Fruit fly (Drosophila melanogaster) whole organism, embryonic: Measurements from ENCODE around the gene CG7556.

Experiments
- Aef1 ChIP-seq: fragments of 200-800 bp; sonication (Bioruptor generic); IDR thresholded peaks from 3 replicates; pipeline ENCODE4 v1.3.6; 2022; ENCODE audit warnings: missing biosample characterization, missing genetic modification characterization
- CG1024 ChIP-seq: fragments of 200-800 bp; sonication (Bioruptor generic); IDR thresholded peaks from 2 replicates; pipeline ENCODE4 v1.3.6; 2022; ENCODE audit warnings: missing biosample characterization, missing genetic modification characterization
- CG11560 ChIP-seq: fragments of 200-800 bp; sonication (Bioruptor generic); IDR thresholded peaks from 3 replicates; pipeline ENCODE4 v1.3.6; 2022; ENCODE audit warnings: missing biosample characterization, missing genetic modification characterization
- CG12769 ChIP-seq: fragments of 200-800 bp; sonication (Bioruptor generic); optimal IDR thresholded peaks from 2 replicates; lab custom pipeline; 2019; ENCODE audit warnings: missing biosample characterization, mild to moderate bottlenecking, missing genetic modification characterization, moderate library complexity
- CG13296 ChIP-seq: fragments of 200-800 bp; sonication (Bioruptor generic); optimal IDR thresholded peaks from 3 replicates; lab custom pipeline; 2018; ENCODE audit warnings: missing biosample characterization, mild to moderate bottlenecking, missing genetic modification characterization
- CG1529 ChIP-seq: fragments of 200-800 bp; sonication (Bioruptor generic); optimal IDR thresholded peaks from 3 replicates; lab custom pipeline; 2018; ENCODE audit warnings: missing biosample characterization, missing genetic modification characterization
- CG15696 ChIP-seq: fragments of 200-800 bp; sonication (Bioruptor generic); optimal IDR thresholded peaks from 2 replicates; lab custom pipeline; 2019; ENCODE audit warnings: missing biosample characterization, mild to moderate bottlenecking, missing genetic modification characterization, moderate library complexity
- CG16813 ChIP-seq: fragments of 200-800 bp; sonication (Bioruptor generic); IDR thresholded peaks from 3 replicates; pipeline ENCODE4 v1.3.6; 2022; ENCODE audit warnings: missing biosample characterization, missing genetic modification characterization; ENCODE audit not compliant: partially characterized antibody
- CG17328 ChIP-seq: fragments of 200-800 bp; sonication (Bioruptor generic); IDR thresholded peaks from 2 replicates; pipeline ENCODE4 v1.3.6; 2022; ENCODE audit warnings: missing biosample characterization, missing genetic modification characterization
- CG17568 ChIP-seq: fragments of 200-800 bp; sonication (Bioruptor generic); optimal IDR thresholded peaks from 2 replicates; lab custom pipeline; 2018; ENCODE audit warnings: missing biosample characterization, mild to moderate bottlenecking, missing genetic modification characterization, moderate library complexity
- CG17802 ChIP-seq: fragments of 200-800 bp; sonication (Bioruptor generic); optimal IDR thresholded peaks from 2 replicates; lab custom pipeline; 2018; ENCODE audit warnings: missing biosample characterization, mild to moderate bottlenecking, missing genetic modification characterization, moderate library complexity
- CG17912 ChIP-seq: fragments of 200-800 bp; sonication (Bioruptor generic); optimal IDR thresholded peaks from 2 replicates; lab custom pipeline; 2018; ENCODE audit warnings: missing biosample characterization, mild to moderate bottlenecking, missing genetic modification characterization
- CG18476 ChIP-seq: fragments of 200-800 bp; sonication (Bioruptor generic); optimal IDR thresholded peaks from 2 replicates; lab custom pipeline; 2016; ENCODE audit warnings: missing biosample characterization, mild to moderate bottlenecking, missing genetic modification characterization
- CG2116 ChIP-seq: fragments of 200-800 bp; sonication (Bioruptor generic); optimal IDR thresholded peaks from 3 replicates; lab custom pipeline; 2018; ENCODE audit warnings: missing biosample characterization, mild to moderate bottlenecking, missing genetic modification characterization
- CG31388 ChIP-seq: fragments of 200-800 bp; sonication (Bioruptor generic); optimal IDR thresholded peaks from 2 replicates; lab custom pipeline; 2016; ENCODE audit warnings: missing biosample characterization, missing genetic modification characterization
- CG32532 ChIP-seq: fragments of 200-800 bp; sonication (Bioruptor generic); IDR thresholded peaks from 2 replicates; pipeline ENCODE4 v1.3.6; 2022; ENCODE audit warnings: missing biosample characterization, missing genetic modification characterization
- CG4404 ChIP-seq: fragments of 200-800 bp; sonication (Bioruptor generic); IDR thresholded peaks from 2 replicates; pipeline ENCODE4 v1.3.6; 2022; ENCODE audit warnings: missing biosample characterization, missing genetic modification characterization
- CG4820 ChIP-seq: fragments of 200-800 bp; sonication (Bioruptor generic); optimal IDR thresholded peaks from 3 replicates; lab custom pipeline; 2016; ENCODE audit warnings: missing biosample characterization, missing genetic modification characterization
- CG6654 ChIP-seq: fragments of 200-800 bp; sonication (Bioruptor generic); optimal IDR thresholded peaks from 2 replicates; lab custom pipeline; 2017; ENCODE audit warnings: missing biosample characterization, mild to moderate bottlenecking, missing genetic modification characterization
- CG7987 ChIP-seq: fragments of 200-800 bp; sonication (Bioruptor generic); optimal IDR thresholded peaks from 2 replicates; lab custom pipeline; 2018; ENCODE audit warnings: missing biosample characterization, mild to moderate bottlenecking, missing genetic modification characterization, moderate library complexity
- CG9437 ChIP-seq: fragments of 200-800 bp; sonication (Bioruptor generic); optimal IDR thresholded peaks from 2 replicates; lab custom pipeline; 2018; ENCODE audit warnings: missing biosample characterization, mild to moderate bottlenecking, missing genetic modification characterization
- Dek ChIP-seq: fragments of 200-800 bp; sonication (Bioruptor generic); optimal IDR thresholded peaks from 3 replicates; lab custom pipeline; 2019; ENCODE audit warnings: missing biosample characterization, mild to moderate bottlenecking, missing genetic modification characterization, moderate library complexity
- Drgx ChIP-seq: fragments of 200-800 bp; sonication (Bioruptor generic); IDR thresholded peaks from 2 replicates; pipeline ENCODE4 v1.3.6; 2022; ENCODE audit warnings: missing biosample characterization, missing genetic modification characterization
- Fer3 ChIP-seq: fragments of 200-800 bp; sonication (Bioruptor generic); optimal IDR thresholded peaks from 2 replicates; lab custom pipeline; 2018; ENCODE audit warnings: missing biosample characterization, mild to moderate bottlenecking, missing genetic modification characterization, moderate library complexity
- Gsc ChIP-seq: fragments of 200-800 bp; sonication (Bioruptor generic); IDR thresholded peaks from 2 replicates; pipeline ENCODE4 v1.3.6; 2022; ENCODE audit warnings: missing biosample characterization, missing genetic modification characterization
- HLH54F ChIP-seq: fragments of 200-800 bp; sonication (Bioruptor generic); optimal IDR thresholded peaks from 3 replicates; lab custom pipeline; 2016; ENCODE audit warnings: missing biosample characterization, missing genetic modification characterization
- Hr78 ChIP-seq, 2 experiments: fragments of 200-800 bp in 1 of 2; fragments of >200 bp in 1 of 2; sonication (Bioruptor generic) in 1 of 2; optimal IDR thresholded peaks; 2 replicates each; lab custom pipeline; 2017 to 2019; ENCODE audit warnings: missing biosample characterization in 2 of 2, missing genetic modification characterization in 2 of 2, mild to moderate bottlenecking in 1 of 2, moderate library complexity in 1 of 2
- Hsf ChIP-seq: fragments of 200-800 bp; sonication (Bioruptor generic); optimal IDR thresholded peaks from 3 replicates; lab custom pipeline; 2016; ENCODE audit warnings: missing biosample characterization, missing genetic modification characterization
- Max ChIP-seq: fragments of 200-800 bp; sonication (Bioruptor generic); optimal IDR thresholded peaks from 2 replicates; lab custom pipeline; 2016; ENCODE audit warnings: missing biosample characterization, mild to moderate bottlenecking, missing genetic modification characterization
- Rfx ChIP-seq: fragments of 200-800 bp; sonication (Bioruptor generic); IDR thresholded peaks from 2 replicates; pipeline ENCODE4 v1.3.6; 2022; ENCODE audit warnings: missing biosample characterization, missing genetic modification characterization
- Sox102F ChIP-seq: fragments of 200-800 bp; sonication (Bioruptor generic); optimal IDR thresholded peaks from 2 replicates; lab custom pipeline; 2018; ENCODE audit warnings: missing biosample characterization, mild to moderate bottlenecking, missing genetic modification characterization, moderate library complexity
- aop ChIP-seq: fragments of 200-800 bp; sonication (Bioruptor generic); IDR thresholded peaks from 2 replicates; pipeline ENCODE4 v1.3.6; 2022; ENCODE audit warnings: missing biosample characterization, missing genetic modification characterization
- cas ChIP-seq: fragments of 200-800 bp; sonication (Bioruptor generic); IDR thresholded peaks from 2 replicates; pipeline ENCODE4 v1.3.6; 2022; ENCODE audit warnings: missing biosample characterization, missing genetic modification characterization
- cg ChIP-seq: fragments of 200-800 bp; sonication (Bioruptor generic); optimal IDR thresholded peaks from 3 replicates; lab custom pipeline; 2019; ENCODE audit warnings: missing biosample characterization, mild to moderate bottlenecking, missing genetic modification characterization, moderate library complexity
- fd102C ChIP-seq: fragments of 200-800 bp; sonication (Bioruptor generic); optimal IDR thresholded peaks from 2 replicates; lab custom pipeline; 2018; ENCODE audit warnings: missing biosample characterization, mild to moderate bottlenecking, missing genetic modification characterization, moderate library complexity
- fru ChIP-seq: fragments of >200 bp; optimal IDR thresholded peaks from 2 replicates; lab custom pipeline; 2017
- knrl ChIP-seq: fragments of 200-800 bp; sonication (Bioruptor generic); IDR thresholded peaks from 3 replicates; pipeline ENCODE4 v1.3.6; 2022; ENCODE audit warnings: missing biosample characterization, missing genetic modification characterization; ENCODE audit not compliant: partially characterized antibody
- lbe ChIP-seq: fragments of 200-800 bp; sonication (Bioruptor generic); optimal IDR thresholded peaks from 2 replicates; lab custom pipeline; 2016; ENCODE audit warnings: missing biosample characterization, mild to moderate bottlenecking, missing genetic modification characterization
- lilli ChIP-seq: fragments of 200-800 bp; sonication (Bioruptor generic); optimal IDR thresholded peaks from 3 replicates; lab custom pipeline; 2016; ENCODE audit warnings: missing biosample characterization, missing genetic modification characterization
- luna ChIP-seq: fragments of 200-800 bp; sonication (Bioruptor generic); optimal IDR thresholded peaks from 2 replicates; lab custom pipeline; 2016; ENCODE audit warnings: missing biosample characterization, missing genetic modification characterization
- onecut ChIP-seq: fragments of 200-800 bp; sonication (Bioruptor generic); IDR thresholded peaks from 2 replicates; pipeline ENCODE4 v1.3.6; 2022; ENCODE audit warnings: missing biosample characterization, missing genetic modification characterization
- pita ChIP-seq: fragments of 200-800 bp; sonication (Bioruptor generic); optimal IDR thresholded peaks from 2 replicates; lab custom pipeline; 2017; ENCODE audit warnings: missing biosample characterization, mild to moderate bottlenecking, missing genetic modification characterization
- pnt ChIP-seq: fragments of 200-800 bp; sonication (Bioruptor generic); optimal IDR thresholded peaks from 3 replicates; lab custom pipeline; 2016; ENCODE audit warnings: missing biosample characterization, missing genetic modification characterization
- ssp ChIP-seq: fragments of 200-800 bp; sonication (Bioruptor generic); IDR thresholded peaks from 2 replicates; pipeline ENCODE4 v1.3.6; 2022; ENCODE audit warnings: missing biosample characterization, missing genetic modification characterization
- sug ChIP-seq: fragments of 200-800 bp; optimal IDR thresholded peaks from 2 replicates; lab custom pipeline; 2019; ENCODE audit warnings: missing biosample characterization, mild to moderate bottlenecking, missing genetic modification characterization, moderate library complexity
- tgo ChIP-seq: fragments of 200-800 bp; sonication (Bioruptor generic); IDR thresholded peaks from 3 replicates; pipeline ENCODE4 v1.3.6; 2022; ENCODE audit warnings: missing biosample characterization, missing genetic modification characterization
- tna ChIP-seq: fragments of 200-800 bp; sonication (Bioruptor generic); IDR thresholded peaks from 2 replicates; pipeline ENCODE4 v1.3.6; 2022; ENCODE audit warnings: missing biosample characterization, missing genetic modification characterization; ENCODE audit not compliant: partially characterized antibody
- trh ChIP-seq: fragments of 200-800 bp; sonication (Bioruptor generic); optimal IDR thresholded peaks from 2 replicates; lab custom pipeline; 2016; ENCODE audit warnings: missing biosample characterization, missing genetic modification characterization
- unc-4 ChIP-seq: fragments of 200-800 bp; sonication (Bioruptor generic); IDR thresholded peaks from 2 replicates; pipeline ENCODE4 v1.3.6; 2022; ENCODE audit warnings: missing biosample characterization, missing genetic modification characterization; ENCODE audit not compliant: partially characterized antibody
- unpg ChIP-seq: fragments of 200-800 bp; sonication (Bioruptor generic); optimal IDR thresholded peaks from 3 replicates; lab custom pipeline; 2018; ENCODE audit warnings: missing biosample characterization, mild to moderate bottlenecking, missing genetic modification characterization, moderate library complexity

Gene CG7556

dm6 chrX:19155922-19156437 is 23.6 kb downstream of the CG7556 start (continued):
- peak; percentile 28 for TF ChIP-seq CG6654
- peak; percentile 67 for TF ChIP-seq CG17568 (GFP tag; lab: Kevin White, UChicago)
- TF ChIP-seq unc-4, result no peak
- peak; percentile 89 for TF ChIP-seq fd102C
- peak; percentile 99 for TF ChIP-seq CG15696 (tag; lab: Kevin White, UChicago)
- 0 out of 3 replicates have a peak, but pooled peaks have one; percentile 58 for TF ChIP-seq CG11560 (tag; lab: Robert Waterston, UW)
- TF ChIP-seq fru (lab: Kevin White, UChicago), result no peak
- no peak for TF ChIP-seq CG17912 (GFP tag; lab: Kevin White, UChicago)
- TF ChIP-seq lilli (GFP tag; lab: Kevin White, UChicago), result peak; percentile 65
- peak; percentile 61 for TF ChIP-seq CG18476 (GFP tag; lab: Kevin White, UChicago)
- TF ChIP-seq luna (GFP tag; lab: Kevin White, UChicago), result no peak
- TF ChIP-seq Drgx (GFP tag; lab: Robert Waterston, UW), result peak; percentile 84
- peak; percentile 54 for TF ChIP-seq Hsf (GFP tag; lab: Kevin White, UChicago)
- TF ChIP-seq CG9437, result peak; percentile 60
- TF ChIP-seq pnt (GFP tag; lab: Kevin White, UChicago), result peak; percentile 23
- peak; percentile 78 for TF ChIP-seq lbe (GFP tag; lab: Kevin White, UChicago)
- peak; percentile 46; the same call in 2 of the 3 replicates for TF ChIP-seq Aef1 (GFP tag; lab: Robert Waterston, UW)
- peak; percentile 64 for TF ChIP-seq Max (GFP tag; lab: Kevin White, UChicago)
- TF ChIP-seq unpg (GFP tag; lab: Kevin White, UChicago), result peak; percentile 88
- TF ChIP-seq Dek, result peak; percentile 57
- no peak for TF ChIP-seq knrl
- TF ChIP-seq Hr78 (GFP tag; optimal IDR thresholded peaks at IDR 0.05; lab: Kevin White, UChicago), result peak in 1 of 2 experiments; percentile 35
- peak; percentile 60 for TF ChIP-seq CG13296 (GFP tag; lab: Kevin White, UChicago)
- TF ChIP-seq aop (GFP tag; lab: Robert Waterston, UW), result no peak
- peak; percentile 83 for TF ChIP-seq CG4820 (GFP tag; lab: Kevin White, UChicago)
- no peak for TF ChIP-seq HLH54F (GFP tag; lab: Kevin White, UChicago)
- TF ChIP-seq CG7987 (GFP tag; lab: Kevin White, UChicago), result peak; percentile 39
- peak; percentile 40 for TF ChIP-seq CG17802 (tag; lab: Kevin White, UChicago)
- TF ChIP-seq tna, result no peak
- TF ChIP-seq sug (tag; lab: Kevin White, UChicago), result peak; percentile 35
- peak; percentile 87 for TF ChIP-seq CG17328 (GFP tag; lab: Robert Waterston, UW)
- TF ChIP-seq CG4404 (GFP tag; lab: Robert Waterston, UW), result peak; percentile 92
- peak; percentile 75 for TF ChIP-seq tgo (GFP tag; lab: Robert Waterston, UW)
- peak; percentile 51 for TF ChIP-seq CG31388 (GFP tag; lab: Kevin White, UChicago)
- peak; percentile 39 for TF ChIP-seq CG2116 (GFP tag; lab: Kevin White, UChicago)
- TF ChIP-seq Rfx (GFP tag; lab: Robert Waterston, UW), result peak; percentile 87
- TF ChIP-seq cg (GFP tag; lab: Kevin White, UChicago), result no peak
- TF ChIP-seq CG1529 (GFP tag; lab: Kevin White, UChicago), result peak; percentile 76
- peak; percentile 34; the same call in 1 of the 2 replicates for TF ChIP-seq cas
- TF ChIP-seq CG32532, result peak; percentile 86
- TF ChIP-seq CG12769 (tag; lab: Kevin White, UChicago), result peak; percentile 20
- TF ChIP-seq Sox102F (GFP tag; lab: Kevin White, UChicago), result peak; percentile 56
- TF ChIP-seq CG16813 (GFP tag; lab: Robert Waterston, UW), result no peak
- peak; percentile 62 for TF ChIP-seq trh
- peak; percentile 51 for TF ChIP-seq Gsc
- peak; percentile 66 for TF ChIP-seq ssp
- TF ChIP-seq onecut (GFP tag; lab: Robert Waterston, UW), result peak; percentile 80
- TF ChIP-seq Fer3, result peak; percentile 77
- TF ChIP-seq CG1024 (GFP tag; lab: Robert Waterston, UW), result peak; percentile 52
- no peak for TF ChIP-seq pita (GFP tag; lab: Kevin White, UChicago)
